Worm (Caenorhabditis elegans): ENCODE results near the gene W10G11.3.

The W10G11.3 gene

DNA sequence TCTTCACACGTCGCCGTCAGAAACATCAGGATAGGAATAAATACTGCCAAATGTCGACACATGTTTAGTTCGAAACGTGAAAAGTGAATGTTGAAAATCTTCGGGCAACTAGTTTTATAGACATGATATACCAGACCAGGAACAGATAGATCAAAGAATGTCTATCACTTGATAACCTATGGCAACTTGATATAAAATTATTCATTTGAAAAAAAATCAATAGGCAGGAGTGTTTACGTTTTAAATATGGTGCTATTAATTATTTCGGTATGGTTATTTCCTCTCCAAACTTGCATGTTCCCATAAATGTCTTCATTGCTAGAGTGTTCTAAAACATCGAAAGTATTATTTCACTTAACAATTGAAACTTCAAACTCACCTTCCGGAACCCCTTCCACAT lies 758 bp downstream of the W10G11.3 start, which contains the start of gene W10G11.2:
TSS of gene W10G11.2 (minus strand) at position 101 of the 400 bp plus-strand sequence.
- TF ChIP-seq nhr-76 (tag; optimal IDR thresholded peaks at IDR 0.05) (no peak), lin-13 (tag; optimal IDR thresholded peaks at IDR 0.05) (no peak), ces-1 (GFP tag; optimal IDR thresholded peaks at IDR 0.05) (no peak), hlh-1 (tag; optimal IDR thresholded peaks at IDR 0.05) (no peak)

DNA sequence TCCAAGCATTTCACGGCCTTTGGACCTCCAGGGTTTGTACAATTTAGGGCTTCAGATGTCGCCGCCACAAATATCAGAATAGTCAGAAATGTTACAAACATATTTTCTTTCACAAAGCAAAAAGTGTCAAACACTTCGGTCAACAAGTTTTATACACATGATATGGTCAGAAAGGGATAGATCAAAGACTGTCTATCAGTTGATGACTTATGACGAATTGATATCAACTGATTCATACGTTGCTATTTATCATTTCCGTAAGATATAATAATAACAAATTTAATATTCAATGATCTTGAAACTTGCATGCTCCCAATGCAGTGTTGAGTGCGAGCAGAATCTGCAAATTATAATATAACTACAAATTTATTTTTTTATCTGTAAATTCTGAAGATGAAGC lies 1.7 kb downstream of the W10G11.3 start, which contains the start of gene W10G11.1:
TSS of gene W10G11.1 (minus strand) at position 101 of the 400 bp plus-strand sequence.
- no peak for TF ChIP-seq unc-39 (tag; optimal IDR thresholded peaks at IDR 0.05)
- TF ChIP-seq lsy-2 (tag; optimal IDR thresholded peaks at IDR 0.05), result no peak
- no peak for TF ChIP-seq ceh-83 (GFP tag; optimal IDR thresholded peaks at IDR 0.05)
- no peak for TF ChIP-seq blmp-1 (tag; optimal IDR thresholded peaks at IDR 0.05)
- TF ChIP-seq ceh-39 (tag; optimal IDR thresholded peaks at IDR 0.05), result no peak
- TF ChIP-seq cnd-1 (tag; optimal IDR thresholded peaks at IDR 0.05), result no peak
- TF ChIP-seq sem-2 (GFP tag; optimal IDR thresholded peaks at IDR 0.05), result no peak
- no peak for TF ChIP-seq ham-2 (GFP tag; optimal IDR thresholded peaks at IDR 0.05)
- no peak for TF ChIP-seq lin-13 (tag; optimal IDR thresholded peaks at IDR 0.05)
- TF ChIP-seq nhr-76 (tag; optimal IDR thresholded peaks at IDR 0.05), result no peak
- TF ChIP-seq pha-4 (tag; optimal IDR thresholded peaks at IDR 0.05), result no peak
- no peak for TF ChIP-seq nhr-28 (tag; optimal IDR thresholded peaks at IDR 0.05)
- TF ChIP-seq snpc-4 (tag; optimal IDR thresholded peaks at IDR 0.05), result no peak
- TF ChIP-seq bed-3 (GFP tag; optimal IDR thresholded peaks at IDR 0.05), result no peak
- no peak for TF ChIP-seq ztf-11 (tag; optimal IDR thresholded peaks at IDR 0.05)
- TF ChIP-seq drap-1 (GFP tag; optimal IDR thresholded peaks at IDR 0.05), result no peak
- TF ChIP-seq sptf-1 (tag; optimal IDR thresholded peaks at IDR 0.05), result no peak
- no peak for TF ChIP-seq nhr-237 (tag; optimal IDR thresholded peaks at IDR 0.05)

DNA sequence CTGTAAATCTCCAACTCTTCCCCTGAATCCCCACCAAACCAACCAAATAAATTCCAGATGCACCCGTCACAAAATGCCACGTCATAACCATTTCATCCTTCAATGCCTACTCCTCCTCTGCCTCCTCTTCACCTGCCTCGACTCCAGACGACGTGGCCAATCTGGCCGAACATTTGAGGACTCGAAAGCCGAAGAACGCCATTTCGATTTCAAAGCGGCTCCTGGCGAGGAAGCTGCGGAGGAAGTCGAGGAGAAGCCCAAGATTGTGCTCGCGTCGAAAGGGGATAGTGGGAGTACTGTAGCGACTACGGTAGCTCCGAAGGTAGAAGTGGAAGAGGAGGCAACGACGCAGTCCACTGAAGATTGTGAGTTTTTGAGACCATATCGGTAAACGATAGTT lies 4.9 kb downstream of the W10G11.3 start, which contains the start of gene lgc-45:
TSS of gene lgc-45 (plus strand) at position 56 of the 400 bp plus-strand sequence.
- TF ChIP-seq ceh-83 (GFP tag; optimal IDR thresholded peaks at IDR 0.05), result no peak
- TF ChIP-seq unc-62 (GFP tag; optimal IDR thresholded peaks at IDR 0.05), result no peak
- TF ChIP-seq cnd-1 (tag; optimal IDR thresholded peaks at IDR 0.05), result no peak
- no peak for TF ChIP-seq hlh-1 (tag; optimal IDR thresholded peaks at IDR 0.05)
- TF ChIP-seq lin-32 (GFP tag; optimal IDR thresholded peaks at IDR 0.05), result no peak
- TF ChIP-seq bed-3 (GFP tag; optimal IDR thresholded peaks at IDR 0.05), result no peak
- TF ChIP-seq zip-8 (tag; optimal IDR thresholded peaks at IDR 0.05), result no peak
- TF ChIP-seq ceh-39 (tag; optimal IDR thresholded peaks at IDR 0.05), result no peak
- TF ChIP-seq ceh-43 (GFP tag; optimal IDR thresholded peaks at IDR 0.05), result no peak
- TF ChIP-seq nhr-76 (tag; optimal IDR thresholded peaks at IDR 0.05), result no peak
- no peak for TF ChIP-seq mep-1 (tag; optimal IDR thresholded peaks at IDR 0.05)
- TF ChIP-seq ham-2 (GFP tag; optimal IDR thresholded peaks at IDR 0.05), result no peak
- no peak for TF ChIP-seq nhr-2 (tag; optimal IDR thresholded peaks at IDR 0.05)
- no peak for TF ChIP-seq elt-1 (tag; optimal IDR thresholded peaks at IDR 0.05; ENCODE audit: borderline replicate concordance, insufficient read depth)
- no peak for TF ChIP-seq mab-5 (tag; optimal IDR thresholded peaks at IDR 0.05)
- TF ChIP-seq sem-2 (GFP tag; optimal IDR thresholded peaks at IDR 0.05), result no peak

DNA sequence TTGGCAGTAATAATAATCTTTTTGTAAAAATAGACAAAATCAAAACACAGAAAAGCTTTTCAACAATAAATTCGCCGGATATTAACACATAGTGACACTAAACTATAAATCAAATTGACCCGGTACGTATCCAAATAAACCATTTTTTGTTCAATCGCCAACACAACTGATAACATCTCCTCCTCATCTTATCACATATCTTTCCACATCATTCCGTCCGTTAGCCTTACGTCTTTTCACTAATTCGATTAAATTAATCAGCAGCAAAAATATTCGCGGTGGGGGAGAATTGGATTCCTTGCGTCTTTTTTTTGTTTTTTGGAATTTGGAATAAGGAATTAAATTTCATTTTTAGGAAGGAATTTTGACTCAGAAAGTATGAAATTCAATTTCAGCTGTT lies 5.7 kb downstream of the W10G11.3 start:
- no peak for TF ChIP-seq ceh-43 (GFP tag; optimal IDR thresholded peaks at IDR 0.05)

DNA sequence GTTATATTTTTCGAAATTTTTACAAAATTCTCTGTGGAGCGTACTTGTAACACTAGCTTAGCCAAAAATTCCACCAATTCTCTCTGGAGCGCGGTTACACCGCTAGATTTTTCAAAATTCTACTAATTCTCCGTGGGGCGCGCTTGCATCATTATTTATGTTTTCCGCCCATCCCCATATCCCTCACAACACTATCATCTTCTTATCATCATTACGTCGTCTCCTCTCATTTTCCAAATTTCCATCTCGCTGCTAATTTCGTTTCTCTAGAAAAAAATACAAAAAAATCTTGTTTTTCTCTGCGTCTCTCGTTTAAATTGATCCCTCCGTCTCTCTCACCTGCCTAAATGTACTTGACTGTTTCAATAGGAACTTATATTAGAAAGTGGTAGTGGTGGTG lies 7.0 kb downstream of the W10G11.3 start:
- TF ChIP-seq ztf-11 (tag; optimal IDR thresholded peaks at IDR 0.05) (no peak), lin-13 (tag; optimal IDR thresholded peaks at IDR 0.05) (no peak), mls-2 (tag; optimal IDR thresholded peaks at IDR 0.05) (no peak), unc-62 (GFP tag; optimal IDR thresholded peaks at IDR 0.05) (no peak), nhr-76 (tag; optimal IDR thresholded peaks at IDR 0.05) (no peak), ces-1 (GFP tag; optimal IDR thresholded peaks at IDR 0.05) (no peak), ceh-39 (tag; optimal IDR thresholded peaks at IDR 0.05) (no peak), bed-3 (GFP tag; optimal IDR thresholded peaks at IDR 0.05) (no peak), mep-1 (tag; optimal IDR thresholded peaks at IDR 0.05) (no peak), hlh-1 (tag; optimal IDR thresholded peaks at IDR 0.05) (no peak), nhr-28 (tag; optimal IDR thresholded peaks at IDR 0.05) (no peak), flh-1 (GFP tag; optimal IDR thresholded peaks at IDR 0.05) (no peak), cnd-1 (tag; optimal IDR thresholded peaks at IDR 0.05) (no peak), ceh-83 (GFP tag; optimal IDR thresholded peaks at IDR 0.05) (no peak), sem-2 (GFP tag; optimal IDR thresholded peaks at IDR 0.05) (no peak), ham-2 (GFP tag; optimal IDR thresholded peaks at IDR 0.05) (no peak)

Measured in whole organism, mixed stage, embryonic.